Worm (Caenorhabditis elegans) whole organism, L4 larva: ENCODE results near the gene Y69H2.10.

ENCODE experiments used
- dpl-1 ChIP-seq: fragments of 150-350 bp; optimal IDR thresholded peaks from 2 replicates; lab custom pipeline; 2014; ENCODE audit warnings: missing biosample characterization, missing genetic modification reagents, missing genetic modification characterization
- nhr-10 ChIP-seq: fragments of 150-350 bp; optimal IDR thresholded peaks from 2 replicates; lab custom pipeline; 2014; ENCODE audit warnings: missing biosample characterization, missing genetic modification characterization
- snpc-4 ChIP-seq: fragments of 150-350 bp; optimal IDR thresholded peaks from 2 replicates; lab custom pipeline; 2014; ENCODE audit warnings: missing biosample characterization, missing genetic modification characterization
- unc-39 ChIP-seq: sonication (generic microtip); optimal IDR thresholded peaks from 2 replicates; lab custom pipeline; 2017; ENCODE audit warnings: missing biosample characterization, missing genetic modification characterization

DNA sequence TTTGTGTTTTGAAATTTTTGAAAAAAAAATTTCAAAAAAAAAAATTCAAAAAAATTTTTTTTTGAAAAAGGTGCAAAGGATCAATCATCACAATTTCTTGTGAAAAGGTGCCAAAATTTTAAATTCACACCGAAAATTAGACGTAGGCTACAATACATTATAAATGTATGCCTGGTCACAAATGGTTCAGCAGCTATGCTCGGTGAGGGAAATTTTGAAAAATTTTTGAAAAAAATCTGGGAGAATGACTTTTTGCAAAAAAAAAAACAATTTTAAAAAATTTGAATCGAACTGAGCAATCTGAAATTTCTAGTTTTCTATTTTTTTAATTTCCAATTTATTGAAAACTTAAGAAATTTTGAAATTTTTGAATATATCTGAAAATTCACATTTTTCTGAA is 33.9 kb upstream of the Y69H2.10 start, which contains the start of gene egas-3:
- TF ChIP-seq snpc-4 (tag; lab: Kevin White, UChicago) = no peak
- no peak for TF ChIP-seq unc-39
- no peak for TF ChIP-seq dpl-1 (GFP tag; lab: Kevin White, UChicago)
- no peak for TF ChIP-seq nhr-10 (tag; lab: Kevin White, UChicago)
